Worm (Caenorhabditis elegans) whole organism, late embryonic: Measurements from ENCODE around the gene D1086.19.

Source experiments
- K02D7.2 ChIP-seq: sonication (generic microtip); optimal IDR thresholded peaks from 2 replicates; lab custom pipeline; 2017; ENCODE audit warnings: mild to moderate bottlenecking, missing genetic modification characterization, missing compliant biosample characterization
- K09A11.1 ChIP-seq: sonication (generic microtip); optimal IDR thresholded peaks from 2 replicates; lab custom pipeline; 2017; ENCODE audit warnings: antibody characterized with exemption, mild to moderate bottlenecking, missing genetic modification characterization, missing compliant biosample characterization; ENCODE audit not compliant: insufficient read depth
- T23F11.4 ChIP-seq: fragments of 200-800 bp; sonication (Bioruptor generic); optimal IDR thresholded peaks from 2 replicates; lab custom pipeline; 2018; ENCODE audit warnings: mild to moderate bottlenecking, missing genetic modification characterization, missing compliant biosample characterization
- ahr-1 ChIP-seq: sonication (generic microtip); optimal IDR thresholded peaks from 2 replicates; lab custom pipeline; 2016; ENCODE audit warnings: missing genetic modification characterization, missing compliant biosample characterization
- ama-1 ChIP-seq: fragments of 150-350 bp; optimal IDR thresholded peaks from 2 replicates; lab custom pipeline; 2014
- ceh-14 ChIP-seq: sonication (generic microtip); optimal IDR thresholded peaks from 2 replicates; lab custom pipeline; 2016; ENCODE audit warnings: missing genotype, missing genetic modification characterization, missing compliant biosample characterization
- ceh-18 ChIP-seq: sonication (generic microtip); optimal IDR thresholded peaks from 2 replicates; lab custom pipeline; 2016; ENCODE audit warnings: missing genetic modification characterization, missing compliant biosample characterization
- ceh-19 ChIP-seq: fragments of 200-800 bp; sonication (Bioruptor generic); optimal IDR thresholded peaks from 2 replicates; lab custom pipeline; 2018; ENCODE audit warnings: mild to moderate bottlenecking, missing genetic modification characterization, missing compliant biosample characterization
- ceh-31 ChIP-seq: sonication (generic microtip); optimal IDR thresholded peaks from 2 replicates; lab custom pipeline; 2016; ENCODE audit warnings: missing genetic modification characterization, missing compliant biosample characterization
- ceh-45 ChIP-seq: fragments of 200-800 bp; sonication (Bioruptor generic); IDR thresholded peaks from 2 replicates; pipeline ENCODE4 v1.3.6; 2022; ENCODE audit warnings: missing genetic modification reagents, missing genetic modification characterization, missing compliant biosample characterization
- che-1 ChIP-seq: sonication (generic microtip); optimal IDR thresholded peaks from 2 replicates; lab custom pipeline; 2016; ENCODE audit warnings: mild to moderate bottlenecking, missing genetic modification characterization, missing compliant biosample characterization
- dve-1 ChIP-seq: sonication (generic microtip); optimal IDR thresholded peaks from 2 replicates; lab custom pipeline; 2017; ENCODE audit warnings: antibody characterized with exemption, mild to moderate bottlenecking, missing genetic modification characterization, missing compliant biosample characterization
- elt-2 ChIP-seq: sonication (generic microtip); optimal IDR thresholded peaks from 2 replicates; lab custom pipeline; 2016; ENCODE audit warnings: missing genetic modification reagents, missing genetic modification characterization, missing compliant biosample characterization
- elt-4 ChIP-seq: sonication (generic microtip); optimal IDR thresholded peaks from 2 replicates; lab custom pipeline; 2016; ENCODE audit warnings: missing genetic modification characterization, missing compliant biosample characterization
- fax-1 ChIP-seq: sonication (generic microtip); optimal IDR thresholded peaks from 2 replicates; lab custom pipeline; 2016; ENCODE audit warnings: missing genotype, missing genetic modification characterization, missing compliant biosample characterization
- gmeb-2 ChIP-seq: sonication (generic microtip); optimal IDR thresholded peaks from 2 replicates; lab custom pipeline; 2016; ENCODE audit warnings: missing genetic modification characterization, inconsistent platforms, missing compliant biosample characterization
- hlh-13 ChIP-seq: fragments of 200-800 bp; sonication (Bioruptor generic); optimal IDR thresholded peaks from 2 replicates; lab custom pipeline; 2018; ENCODE audit warnings: mild to moderate bottlenecking, missing genetic modification characterization, missing compliant biosample characterization
- hlh-30 ChIP-seq: sonication (generic microtip); optimal IDR thresholded peaks from 2 replicates; lab custom pipeline; 2017; ENCODE audit warnings: antibody characterized with exemption, missing genetic modification characterization, missing compliant biosample characterization; ENCODE audit not compliant: insufficient read depth
- nfya-1 ChIP-seq: sonication (generic microtip); optimal IDR thresholded peaks from 2 replicates; lab custom pipeline; 2017; ENCODE audit warnings: missing genetic modification characterization, mild to moderate bottlenecking, missing compliant biosample characterization, antibody characterized with exemption, moderate library complexity
- nhr-11 ChIP-seq: fragments of 150-350 bp; optimal IDR thresholded peaks from 2 replicates; lab custom pipeline; 2014; ENCODE audit warnings: missing biosample characterization, missing genetic modification characterization
- nhr-232 ChIP-seq: sonication (generic microtip); optimal IDR thresholded peaks from 2 replicates; lab custom pipeline; 2016; ENCODE audit warnings: missing genetic modification characterization, missing compliant biosample characterization
- npax-4 ChIP-seq: sonication (generic microtip); optimal IDR thresholded peaks from 2 replicates; lab custom pipeline; 2016; ENCODE audit warnings: missing genetic modification characterization, missing compliant biosample characterization
- odd-2 ChIP-seq: sonication (generic microtip); optimal IDR thresholded peaks from 2 replicates; lab custom pipeline; 2017; ENCODE audit warnings: antibody characterized with exemption, mild to moderate bottlenecking, missing genetic modification characterization, missing compliant biosample characterization
- pag-3 ChIP-seq: sonication (generic microtip); optimal IDR thresholded peaks from 2 replicates; lab custom pipeline; 2016; ENCODE audit warnings: missing compliant biosample characterization, missing genetic modification characterization, borderline replicate concordance
- pha-2 ChIP-seq: sonication (generic microtip); optimal IDR thresholded peaks from 2 replicates; lab custom pipeline; 2017; ENCODE audit warnings: mild to moderate bottlenecking, missing genetic modification characterization, missing compliant biosample characterization
- pqm-1 ChIP-seq: sonication (generic microtip); optimal IDR thresholded peaks from 2 replicates; lab custom pipeline; 2016; ENCODE audit warnings: missing genetic modification characterization, missing compliant biosample characterization
- pros-1 ChIP-seq: fragments of 150-350 bp; optimal IDR thresholded peaks from 2 replicates; lab custom pipeline; 2014; ENCODE audit warnings: missing biosample characterization, missing genetic modification reagents, missing genetic modification characterization
- ref-2 ChIP-seq: sonication (generic microtip); optimal IDR thresholded peaks from 2 replicates; lab custom pipeline; 2016; ENCODE audit warnings: missing genetic modification characterization, missing compliant biosample characterization
- rnt-1 ChIP-seq: sonication (generic microtip); optimal IDR thresholded peaks from 2 replicates; lab custom pipeline; 2016; ENCODE audit warnings: missing genetic modification characterization, missing compliant biosample characterization
- sdc-2 ChIP-seq: sonication (generic microtip); optimal IDR thresholded peaks from 2 replicates; lab custom pipeline; 2016; ENCODE audit warnings: missing genotype, missing genetic modification characterization, missing compliant biosample characterization
- sox-2 ChIP-seq: fragments of 200-800 bp; sonication (Bioruptor generic); IDR thresholded peaks from 2 replicates; pipeline ENCODE4 v1.3.6; 2022; ENCODE audit warnings: missing genetic modification reagents, missing genetic modification characterization, missing compliant biosample characterization
- sox-4 ChIP-seq: sonication (generic microtip); optimal IDR thresholded peaks from 2 replicates; lab custom pipeline; 2017; ENCODE audit warnings: mild to moderate bottlenecking, missing genetic modification characterization, inconsistent platforms, missing compliant biosample characterization
- tbx-7 ChIP-seq: sonication (generic microtip); optimal IDR thresholded peaks from 2 replicates; lab custom pipeline; 2016; ENCODE audit warnings: missing genotype, missing genetic modification characterization, missing compliant biosample characterization
- unc-3 ChIP-seq, 2 experiments: fragments of 200-800 bp in 1 of 2; sonication (Bioruptor generic) in 1 of 2; sonication (generic microtip) in 1 of 2; conservative IDR thresholded peaks in 1 of 2; optimal IDR thresholded peaks in 1 of 2; 2 replicates each; pipeline versions ENCODE4 v1.3.6 to Lab custom; 2016 to 2022; ENCODE audit warnings: missing compliant biosample characterization in 2 of 2, missing genetic modification characterization in 2 of 2, missing genetic modification reagents in 1 of 2
- unc-42 ChIP-seq: sonication (generic microtip); optimal IDR thresholded peaks from 2 replicates; lab custom pipeline; 2016; ENCODE audit warnings: missing genotype, missing genetic modification characterization, missing compliant biosample characterization
- unc-86 ChIP-seq: sonication (generic microtip); optimal IDR thresholded peaks from 2 replicates; lab custom pipeline; 2016; ENCODE audit warnings: missing genetic modification characterization, missing compliant biosample characterization
- ztf-16 ChIP-seq: sonication (generic microtip); optimal IDR thresholded peaks from 2 replicates; lab custom pipeline; 2017; ENCODE audit warnings: missing genetic modification characterization, missing compliant biosample characterization

The D1086.19 gene

DNA sequence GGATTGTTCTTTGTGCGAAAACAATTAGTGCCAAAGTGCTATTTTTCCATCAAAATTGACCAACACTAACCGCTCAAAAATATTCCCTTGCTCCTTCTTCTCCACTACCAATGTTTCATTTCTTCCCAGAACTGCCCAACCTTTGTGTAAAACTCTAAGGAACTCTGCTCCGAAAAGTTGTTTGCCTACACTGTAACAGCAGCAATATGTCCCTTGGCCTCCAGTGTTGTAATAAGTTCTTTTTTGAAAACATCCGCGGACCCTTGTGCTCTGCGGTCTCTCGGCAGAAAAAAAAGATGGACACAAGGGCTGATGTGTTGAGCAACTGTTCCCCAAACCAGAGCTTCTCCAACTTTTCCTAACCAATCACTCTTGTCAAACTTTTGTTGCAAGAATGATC, 12.7 kb downstream of the D1086.19 start, which contains the start of gene D1086.12:
D1086.12 (plus strand) TSS at position 301 of the 400 bp plus-strand sequence.
- TF ChIP-seq pag-3 (tag; lab: Kevin White, UChicago) = no peak
- TF ChIP-seq nhr-232 (tag; lab: Kevin White, UChicago) = no peak
- no peak for TF ChIP-seq ama-1 (lab: Kevin White, UChicago)
- TF ChIP-seq rnt-1 = no peak
- TF ChIP-seq sox-4 (tag; lab: Kevin White, UChicago) = no peak
- TF ChIP-seq sox-2 (GFP tag; lab: Robert Waterston, UW) = no peak
- TF ChIP-seq ztf-16 (tag; lab: Kevin White, UChicago) = no peak
- no peak for TF ChIP-seq fax-1 (tag; lab: Kevin White, UChicago)
- TF ChIP-seq elt-4 = no peak
- no peak for TF ChIP-seq nfya-1 (tag; lab: Kevin White, UChicago)
- TF ChIP-seq T23F11.4 = no peak
- TF ChIP-seq pqm-1 (tag; lab: Kevin White, UChicago) = no peak
- no peak for TF ChIP-seq gmeb-2 (tag; lab: Kevin White, UChicago)
- no peak for TF ChIP-seq odd-2 (tag; lab: Kevin White, UChicago)
- no peak for TF ChIP-seq elt-2 (tag; lab: Kevin White, UChicago)
- TF ChIP-seq ref-2 (tag; lab: Kevin White, UChicago) = no peak
- TF ChIP-seq K09A11.1 (tag; lab: Kevin White, UChicago) = no peak
- TF ChIP-seq unc-86 (tag; lab: Kevin White, UChicago) = no peak

DNA sequence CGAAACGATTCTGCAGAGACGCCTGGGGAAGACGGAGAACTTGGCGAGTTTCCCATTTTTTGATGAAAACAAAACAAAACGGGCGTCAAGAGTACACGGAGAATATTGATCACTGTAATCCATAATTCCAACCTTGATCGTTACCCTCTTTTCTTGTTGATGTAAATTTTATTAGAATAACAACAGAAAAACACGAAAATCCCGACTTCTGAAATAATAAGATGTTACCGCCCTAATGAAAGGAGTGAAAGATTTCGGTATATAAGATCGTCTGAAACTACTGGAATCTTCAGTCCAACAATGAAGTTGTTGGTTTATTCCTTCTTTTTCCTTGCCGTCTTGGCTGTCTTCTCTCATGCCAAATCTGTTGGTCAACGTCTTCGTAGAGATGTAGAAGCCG, 15.8 kb downstream of the D1086.19 start, which contains the start of gene D1086.9:
D1086.9 (plus strand) TSS at position 301 of the 400 bp plus-strand sequence.
- TF ChIP-seq ref-2 (tag; lab: Kevin White, UChicago) (no peak), che-1 (tag; lab: Kevin White, UChicago) (no peak), pha-2 (tag; lab: Kevin White, UChicago) (no peak), T23F11.4 (no peak), hlh-30 (tag; lab: Kevin White, UChicago) (no peak), ceh-14 (tag; lab: Kevin White, UChicago) (no peak), ama-1 (lab: Kevin White, UChicago) (no peak), hlh-13 (no peak), npax-4 (tag; lab: Kevin White, UChicago) (no peak), dve-1 (no peak), rnt-1 (no peak), odd-2 (tag; lab: Kevin White, UChicago) (no peak), ahr-1 (tag; lab: Kevin White, UChicago) (no peak), unc-42 (tag; lab: Kevin White, UChicago) (no peak), pros-1 (tag; lab: Kevin White, UChicago) (no peak), sox-4 (tag; lab: Kevin White, UChicago) (no peak), ceh-31 (tag; lab: Kevin White, UChicago) (no peak), unc-3 (GFP tag; conservative IDR thresholded peaks at IDR 0.05; lab: Robert Waterston, UW) (no peak), unc-3 (tag; optimal IDR thresholded peaks at IDR 0.05; lab: Kevin White, UChicago) (no peak)

DNA sequence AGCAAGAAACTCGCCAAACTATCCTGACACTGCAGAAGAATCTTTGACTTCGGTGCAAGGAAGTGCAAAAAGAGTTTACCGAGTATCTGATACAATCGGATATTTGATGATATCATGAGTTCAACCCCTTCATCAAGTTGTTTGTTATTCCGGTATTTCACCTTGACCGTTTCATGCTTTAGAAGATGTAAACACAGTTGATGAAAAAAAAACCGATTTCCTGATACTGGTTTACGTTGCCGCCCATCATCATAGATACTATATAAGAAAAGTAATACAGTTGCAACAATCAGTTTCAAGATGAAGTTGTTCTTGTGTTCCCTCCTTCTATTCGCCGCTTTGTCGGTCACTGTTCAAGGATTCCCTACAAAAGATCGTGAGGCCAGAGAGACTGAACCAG, 19.4 kb downstream of the D1086.19 start, which contains the start of gene H39E23.3:
H39E23.3 (plus strand) TSS at position 301 of the 400 bp plus-strand sequence.
- no peak for TF ChIP-seq tbx-7 (tag; lab: Kevin White, UChicago)
- no peak for TF ChIP-seq nhr-11
- no peak for TF ChIP-seq dve-1
- TF ChIP-seq ceh-18 = no peak
- no peak for TF ChIP-seq pag-3 (tag; lab: Kevin White, UChicago)
- TF ChIP-seq ceh-45 (GFP tag; lab: Robert Waterston, UW) = no peak
- TF ChIP-seq K02D7.2 (tag; lab: Kevin White, UChicago) = no peak
- TF ChIP-seq sdc-2 = no peak
- no peak for TF ChIP-seq hlh-13
- no peak for TF ChIP-seq unc-86 (tag; lab: Kevin White, UChicago)
- no peak for TF ChIP-seq ceh-19 (GFP tag; lab: Kevin White, UChicago)
